Worm (Caenorhabditis elegans) whole organism, L1 larva: ENCODE data around the gene K06A4.2.
A peak's percentile ranks its signal among the peaks of the same experiment; 100 is the strongest.

Source experiments
- C16A3.4 ChIP-seq: fragments of 150-350 bp; optimal IDR thresholded peaks from 2 replicates; lab custom pipeline; 2014; ENCODE audit warnings: missing biosample characterization, missing genetic modification characterization
- Y116A8C.19 ChIP-seq: sonication (generic microtip); optimal IDR thresholded peaks from 2 replicates; lab custom pipeline; 2016; ENCODE audit warnings: missing compliant biosample characterization, missing genetic modification characterization, borderline replicate concordance
- aly-2 ChIP-seq: fragments of 150-350 bp; optimal IDR thresholded peaks from 2 replicates; lab custom pipeline; 2014; ENCODE audit warnings: missing biosample characterization, missing genetic modification characterization
- blmp-1 ChIP-seq: fragments of 150-350 bp; optimal IDR thresholded peaks from 2 replicates; lab custom pipeline; 2014; ENCODE audit warnings: missing biosample characterization, missing genetic modification characterization
- ceh-63 ChIP-seq: fragments of 200-800 bp; sonication (Bioruptor generic); optimal IDR thresholded peaks from 2 replicates; lab custom pipeline; 2018; ENCODE audit warnings: mild to moderate bottlenecking, missing genetic modification characterization, missing compliant biosample characterization
- ceh-8 ChIP-seq: fragments of 200-800 bp; sonication (Bioruptor generic); optimal IDR thresholded peaks from 2 replicates; lab custom pipeline; 2018; ENCODE audit warnings: mild to moderate bottlenecking, missing genetic modification characterization, moderate library complexity, missing compliant biosample characterization
- ceh-90 ChIP-seq: sonication (generic microtip); optimal IDR thresholded peaks from 2 replicates; lab custom pipeline; 2016; ENCODE audit warnings: missing genetic modification characterization, missing compliant biosample characterization
- ces-1 ChIP-seq: fragments of 150-350 bp; optimal IDR thresholded peaks from 2 replicates; lab custom pipeline; 2014; ENCODE audit warnings: missing biosample characterization, missing genetic modification reagents, missing genetic modification characterization
- dpl-1 ChIP-seq, 3 experiments: fragments of 150-350 bp in 2 of 3; sonication (generic microtip) in 1 of 3; optimal IDR thresholded peaks; 2 replicates each; lab custom pipeline; 2014 to 2017; ENCODE audit warnings: missing biosample characterization in 3 of 3, missing genetic modification characterization in 3 of 3, missing genetic modification reagents in 3 of 3
- efl-1 ChIP-seq, 4 experiments: fragments of 150-350 bp; optimal IDR thresholded peaks in 3 of 4; peaks in 1 of 4; 1 replicate in 1 of 4; 2 replicates in 3 of 4; lab custom pipeline; 2014; ENCODE audit warnings: missing biosample characterization in 2 of 4, missing genetic modification characterization in 2 of 4, missing genetic modification reagents in 2 of 4
- egl-13 ChIP-seq: sonication (generic microtip); optimal IDR thresholded peaks from 2 replicates; lab custom pipeline; 2016; ENCODE audit warnings: missing genotype, missing genetic modification reagents, missing genetic modification characterization, missing compliant biosample characterization
- elt-2 ChIP-seq: sonication (generic microtip); optimal IDR thresholded peaks from 2 replicates; lab custom pipeline; 2016; ENCODE audit warnings: missing genetic modification characterization, mild to moderate bottlenecking, inconsistent platforms, missing compliant biosample characterization, missing genetic modification reagents
- elt-3 ChIP-seq, 6 experiments: fragments of 150-350 bp in 1 of 6; sonication (generic microtip); optimal IDR thresholded peaks; 2 replicates each; lab custom pipeline; 2017 to 2018; ENCODE audit warnings: missing biosample characterization in 6 of 6, missing genetic modification characterization in 6 of 6, inconsistent platforms in 1 of 6
- fkh-4 ChIP-seq: sonication (generic microtip); optimal IDR thresholded peaks from 2 replicates; lab custom pipeline; 2016; ENCODE audit warnings: missing compliant biosample characterization, missing genetic modification characterization, borderline replicate concordance
- hlh-17 ChIP-seq: fragments of 200-800 bp; sonication (Bioruptor generic); optimal IDR thresholded peaks from 2 replicates; lab custom pipeline; 2018; ENCODE audit warnings: missing genetic modification characterization, mild to moderate bottlenecking, missing compliant biosample characterization, moderate library complexity, borderline replicate concordance
- hlh-4 ChIP-seq: sonication (generic microtip); optimal IDR thresholded peaks from 2 replicates; lab custom pipeline; 2016; ENCODE audit warnings: mild to moderate bottlenecking, missing genetic modification characterization, missing compliant biosample characterization
- isw-1 ChIP-seq: fragments of 200-800 bp; sonication (Bioruptor generic); IDR thresholded peaks from 2 replicates; pipeline ENCODE4 v1.3.6; 2022; ENCODE audit warnings: missing genetic modification characterization, missing compliant biosample characterization
- jun-1 ChIP-seq: fragments of 150-350 bp; optimal IDR thresholded peaks from 2 replicates; lab custom pipeline; 2014; ENCODE audit warnings: missing biosample characterization, missing genetic modification reagents, missing genetic modification characterization
- lin-13 ChIP-seq: fragments of 150-350 bp; optimal IDR thresholded peaks from 2 replicates; lab custom pipeline; 2014; ENCODE audit warnings: missing biosample characterization, missing genetic modification reagents, missing genetic modification characterization
- lin-14 ChIP-seq: fragments of 200-800 bp; sonication (Bioruptor generic); optimal IDR thresholded peaks from 2 replicates; lab custom pipeline; 2018; ENCODE audit warnings: mild to moderate bottlenecking, missing genetic modification characterization, moderate library complexity, missing compliant biosample characterization
- lir-3 ChIP-seq: sonication (generic microtip); optimal IDR thresholded peaks from 2 replicates; lab custom pipeline; 2016; ENCODE audit warnings: mild to moderate bottlenecking, missing genetic modification characterization, moderate library complexity, missing compliant biosample characterization; ENCODE audit not compliant: poor library complexity
- mab-9 ChIP-seq: fragments of 200-800 bp; sonication (Bioruptor generic); IDR thresholded peaks from 2 replicates; pipeline ENCODE4 v1.3.6; 2022; ENCODE audit warnings: missing genetic modification reagents, missing genetic modification characterization, missing compliant biosample characterization
- mep-1 ChIP-seq: fragments of 150-350 bp; optimal IDR thresholded peaks from 2 replicates; lab custom pipeline; 2014; ENCODE audit warnings: missing biosample characterization, missing genetic modification characterization
- nhr-12 ChIP-seq: sonication (generic microtip); optimal IDR thresholded peaks from 2 replicates; lab custom pipeline; 2017; ENCODE audit warnings: missing biosample characterization, missing genetic modification characterization
- nhr-19 ChIP-seq: fragments of 200-800 bp; sonication (Bioruptor generic); conservative IDR thresholded peaks from 2 replicates; pipeline ENCODE4 v1.3.6; 2022; ENCODE audit warnings: missing genetic modification characterization, missing compliant biosample characterization
- nhr-20 ChIP-seq: sonication (generic microtip); optimal IDR thresholded peaks from 2 replicates; lab custom pipeline; 2016; ENCODE audit warnings: mild to moderate bottlenecking, missing genetic modification characterization, missing compliant biosample characterization
- nhr-28 ChIP-seq: fragments of 150-350 bp; optimal IDR thresholded peaks from 2 replicates; lab custom pipeline; 2014; ENCODE audit warnings: missing biosample characterization, missing genetic modification characterization
- nhr-47 ChIP-seq: sonication (generic microtip); optimal IDR thresholded peaks from 2 replicates; lab custom pipeline; 2016; ENCODE audit warnings: mild to moderate bottlenecking, missing genetic modification characterization, moderate library complexity, missing compliant biosample characterization
- nhr-71 ChIP-seq: sonication (generic microtip); optimal IDR thresholded peaks from 2 replicates; lab custom pipeline; 2016; ENCODE audit warnings: mild to moderate bottlenecking, missing genetic modification characterization, moderate library complexity, missing compliant biosample characterization
- nhr-77 ChIP-seq: fragments of 150-350 bp; optimal IDR thresholded peaks from 2 replicates; lab custom pipeline; 2014; ENCODE audit warnings: missing biosample characterization, missing genetic modification characterization
- nhr-84 ChIP-seq: sonication (generic microtip); optimal IDR thresholded peaks from 2 replicates; lab custom pipeline; 2017; ENCODE audit warnings: missing biosample characterization, missing genetic modification characterization
- nhr-85 ChIP-seq: sonication (generic microtip); peaks from one replicate; lab custom pipeline; 2016; ENCODE audit warnings: missing genetic modification characterization, inconsistent platforms, missing compliant biosample characterization
- nhr-90 ChIP-seq: sonication (generic microtip); optimal IDR thresholded peaks from 2 replicates; lab custom pipeline; 2016; ENCODE audit warnings: mild to moderate bottlenecking, missing genetic modification characterization, missing compliant biosample characterization; ENCODE audit not compliant: poor library complexity
- rnt-1 ChIP-seq: sonication (generic microtip); optimal IDR thresholded peaks from 2 replicates; lab custom pipeline; 2016; ENCODE audit warnings: mild to moderate bottlenecking, missing genetic modification characterization, moderate library complexity, missing compliant biosample characterization
- skn-1 ChIP-seq: fragments of 150-350 bp; optimal IDR thresholded peaks from 2 replicates; lab custom pipeline; 2014; ENCODE audit warnings: missing biosample characterization, missing genetic modification characterization
- snu-23 ChIP-seq: sonication (generic microtip); optimal IDR thresholded peaks from 2 replicates; lab custom pipeline; 2016; ENCODE audit warnings: missing genetic modification characterization, missing compliant biosample characterization
- sox-4 ChIP-seq: sonication (generic microtip); optimal IDR thresholded peaks from 2 replicates; lab custom pipeline; 2016; ENCODE audit warnings: missing genetic modification characterization, missing compliant biosample characterization
- swsn-7 ChIP-seq: sonication (generic microtip); optimal IDR thresholded peaks from 2 replicates; lab custom pipeline; 2016; ENCODE audit warnings: missing genetic modification characterization, missing compliant biosample characterization
- tbx-2 ChIP-seq: sonication (generic microtip); optimal IDR thresholded peaks from 2 replicates; lab custom pipeline; 2016; ENCODE audit warnings: missing genetic modification characterization, missing compliant biosample characterization
- tlp-1 ChIP-seq: fragments of 150-350 bp; optimal IDR thresholded peaks from 2 replicates; lab custom pipeline; 2014; ENCODE audit warnings: missing biosample characterization, missing genetic modification characterization
- unc-62 ChIP-seq: fragments of 150-350 bp; optimal IDR thresholded peaks from 2 replicates; lab custom pipeline; 2014; ENCODE audit warnings: missing biosample characterization, missing genetic modification reagents, missing genetic modification characterization
- xbp-1 ChIP-seq: sonication (generic microtip); optimal IDR thresholded peaks from 2 replicates; lab custom pipeline; 2016; ENCODE audit warnings: missing genetic modification characterization, missing compliant biosample characterization
- ztf-4 ChIP-seq: fragments of 150-350 bp; optimal IDR thresholded peaks from 2 replicates; lab custom pipeline; 2014; ENCODE audit warnings: missing biosample characterization, missing genetic modification characterization

Gene K06A4.2

ce11 chrV:9503152-9503817 lies 19.3 kb downstream of the K06A4.2 start (continued):
- TF ChIP-seq efl-1 (optimal IDR thresholded peaks at IDR 0.05; lab: Kevin White, UChicago) (peak; percentile 54 to 57), efl-1 (GFP tag; optimal IDR thresholded peaks at IDR 0.05 in 1 of 2; lab: Kevin White, UChicago) (peak; percentile 34 to 95), nhr-84 (tag; lab: Kevin White, UChicago) (no peak), nhr-12 (tag; lab: Kevin White, UChicago) (no peak), Y116A8C.19 (tag; lab: Kevin White, UChicago) (no peak), jun-1 (tag; lab: Kevin White, UChicago) (peak; percentile 10), hlh-4 (no peak), swsn-7 (peak; percentile 77), nhr-47 (tag; lab: Kevin White, UChicago) (peak; percentile 87), ceh-8 (peak; percentile 62), xbp-1 (tag; lab: Kevin White, UChicago) (peak; percentile 69), elt-2 (tag; lab: Kevin White, UChicago) (peak; percentile 68), dpl-1 (GFP tag; optimal IDR thresholded peaks at IDR 0.05; lab: Kevin White, UChicago) (peak; percentile 12 to 51 (median 49)), nhr-85 (tag; lab: Kevin White, UChicago) (peak; percentile 83), aly-2 (peak; percentile 19), rnt-1 (peak; percentile 77), nhr-90 (tag; lab: Kevin White, UChicago) (peak; percentile 83), sox-4 (tag; lab: Kevin White, UChicago) (peak; percentile 33)
- TF ChIP-seq, all 84 proteins: peak for 51

DNA sequence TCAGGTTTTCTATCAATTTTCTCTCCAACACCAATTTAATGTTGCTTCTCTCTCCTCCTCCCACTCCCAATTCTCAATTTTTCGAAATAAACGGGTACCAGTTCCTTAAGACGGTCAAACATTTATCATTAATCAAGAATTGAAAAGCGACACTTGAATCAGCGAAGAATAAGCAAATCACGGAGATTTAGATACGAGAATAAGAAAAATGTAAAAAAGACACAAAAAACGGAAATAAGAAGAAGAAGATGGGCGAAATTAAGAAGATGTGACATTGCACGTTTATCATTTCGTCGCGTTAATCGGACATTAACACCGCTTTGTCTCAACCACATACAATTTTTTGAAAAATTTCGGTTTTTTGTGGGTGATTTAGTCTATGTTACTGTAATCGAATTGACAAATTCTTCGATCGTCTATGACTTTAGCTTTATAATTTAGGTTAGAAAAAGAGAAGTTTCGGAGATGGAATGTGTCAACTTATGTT lies 20.5 kb downstream of the K06A4.2 start, which contains the start of gene haao-1:
Gene haao-1 (plus strand): TSS at position 437 of the 487 bp plus-strand sequence.
- TF ChIP-seq C16A3.4 (tag; lab: Kevin White, UChicago) (no peak), nhr-20 (tag; lab: Kevin White, UChicago) (peak; percentile 20), lin-14 (peak; percentile 57), efl-1 (optimal IDR thresholded peaks at IDR 0.05; lab: Kevin White, UChicago) (no peak), efl-1 (GFP tag; optimal IDR thresholded peaks at IDR 0.05 in 1 of 2; lab: Kevin White, UChicago) (no peak), nhr-90 (tag; lab: Kevin White, UChicago) (no peak), nhr-28 (tag; lab: Kevin White, UChicago) (no peak), hlh-17 (GFP tag; lab: Kevin White, UChicago) (no peak), blmp-1 (tag; lab: Kevin White, UChicago) (peak; percentile 69), lin-13 (no peak), elt-3 (tag; optimal IDR thresholded peaks at IDR 0.05; lab: Kevin White, UChicago) (peak in 1 of 6 experiments; percentile 57), fkh-4 (tag; lab: Kevin White, UChicago) (no peak), Y116A8C.19 (tag; lab: Kevin White, UChicago) (no peak), isw-1 (GFP tag; lab: Robert Waterston, UW) (no peak), ces-1 (no peak), nhr-71 (tag; lab: Kevin White, UChicago) (peak; percentile 36), nhr-19 (GFP tag; lab: Robert Waterston, UW) (no peak), ceh-90 (no peak), mep-1 (tag; lab: Kevin White, UChicago) (peak; percentile 30), egl-13 (tag; lab: Kevin White, UChicago) (no peak), lir-3 (tag; lab: Kevin White, UChicago) (no peak), tlp-1 (tag; lab: Kevin White, UChicago) (no peak), tbx-2 (tag; lab: Kevin White, UChicago) (peak; percentile 23), mab-9 (GFP tag; lab: Robert Waterston, UW) (no peak), skn-1 (tag; lab: Kevin White, UChicago) (no peak), ztf-4 (tag; lab: Kevin White, UChicago) (no peak), sox-4 (tag; lab: Kevin White, UChicago) (no peak), nhr-85 (tag; lab: Kevin White, UChicago) (peak; percentile 77), nhr-12 (tag; lab: Kevin White, UChicago) (no peak), nhr-77 (tag; lab: Kevin White, UChicago) (no peak), ceh-63 (GFP tag; lab: Kevin White, UChicago) (no peak), snu-23 (no peak), unc-62 (GFP tag; lab: Kevin White, UChicago) (no peak)
